Fruit fly (Drosophila melanogaster) whole organism, embryonic: ENCODE results near the gene CG31898.

Experiments used
- BEAF-32 ChIP-seq: fragments of 200-800 bp; sonication (Bioruptor generic); optimal IDR thresholded peaks from 3 replicates; lab custom pipeline; 2017; ENCODE audit warnings: missing biosample characterization, missing genetic modification characterization, mild to moderate bottlenecking, moderate library complexity, missing genetic modification reagents
- BtbVII ChIP-seq: fragments of 200-800 bp; sonication (Bioruptor generic); optimal IDR thresholded peaks from 3 replicates; lab custom pipeline; 2017; ENCODE audit warnings: missing biosample characterization, mild to moderate bottlenecking, missing genetic modification characterization
- CG10267 ChIP-seq: fragments of 200-800 bp; sonication (Bioruptor generic); optimal IDR thresholded peaks from 2 replicates; lab custom pipeline; 2018; ENCODE audit warnings: missing biosample characterization, mild to moderate bottlenecking, missing genetic modification characterization, moderate library complexity
- CG11504 ChIP-seq: fragments of 200-800 bp; sonication (Bioruptor generic); optimal IDR thresholded peaks from 3 replicates; lab custom pipeline; 2019; ENCODE audit warnings: missing biosample characterization, mild to moderate bottlenecking, missing genetic modification characterization, moderate library complexity
- CG11560 ChIP-seq: fragments of 200-800 bp; sonication (Bioruptor generic); IDR thresholded peaks from 3 replicates; pipeline ENCODE4 v1.3.6; 2022; ENCODE audit warnings: missing biosample characterization, missing genetic modification characterization
- CG12155 ChIP-seq: fragments of 200-800 bp; sonication (Bioruptor generic); optimal IDR thresholded peaks from 3 replicates; lab custom pipeline; 2016; ENCODE audit warnings: missing biosample characterization, missing genetic modification characterization
- CG12299 ChIP-seq: fragments of 200-800 bp; sonication (Bioruptor generic); optimal IDR thresholded peaks from 2 replicates; lab custom pipeline; 2018; ENCODE audit warnings: missing biosample characterization, mild to moderate bottlenecking, missing genetic modification characterization
- CG16813 ChIP-seq: fragments of 200-800 bp; sonication (Bioruptor generic); IDR thresholded peaks from 3 replicates; pipeline ENCODE4 v1.3.6; 2022; ENCODE audit warnings: missing biosample characterization, missing genetic modification characterization; ENCODE audit not compliant: partially characterized antibody
- CG1832 ChIP-seq: fragments of 200-800 bp; sonication (Bioruptor generic); optimal IDR thresholded peaks from 2 replicates; lab custom pipeline; 2017; ENCODE audit warnings: missing biosample characterization, mild to moderate bottlenecking, missing genetic modification characterization, inconsistent platforms
- CG18599 ChIP-seq: fragments of 200-800 bp; sonication (Bioruptor generic); optimal IDR thresholded peaks from 3 replicates; lab custom pipeline; 2017; ENCODE audit warnings: missing biosample characterization, missing genetic modification characterization, mild to moderate bottlenecking, moderate library complexity, missing genetic modification reagents
- CG18764 ChIP-seq: fragments of 200-800 bp; sonication (Bioruptor generic); optimal IDR thresholded peaks from 3 replicates; lab custom pipeline; 2016; ENCODE audit warnings: missing biosample characterization, missing genetic modification characterization
- CG2889 ChIP-seq: fragments of 200-800 bp; sonication (Bioruptor generic); IDR thresholded peaks from 3 replicates; pipeline ENCODE4 v1.3.6; 2022; ENCODE audit warnings: missing biosample characterization, missing genetic modification characterization
- CG31388 ChIP-seq: fragments of 200-800 bp; sonication (Bioruptor generic); optimal IDR thresholded peaks from 2 replicates; lab custom pipeline; 2016; ENCODE audit warnings: missing biosample characterization, missing genetic modification characterization
- CG4282 ChIP-seq: fragments of 200-800 bp; sonication (Bioruptor generic); optimal IDR thresholded peaks from 2 replicates; lab custom pipeline; 2016; ENCODE audit warnings: missing biosample characterization, missing genetic modification characterization
- CG4617 ChIP-seq: fragments of 200-800 bp; sonication (Bioruptor generic); optimal IDR thresholded peaks from 3 replicates; lab custom pipeline; 2016; ENCODE audit warnings: missing biosample characterization, missing genetic modification characterization, borderline replicate concordance
- CG4707 ChIP-seq: fragments of 200-800 bp; sonication (Bioruptor generic); optimal IDR thresholded peaks from 2 replicates; lab custom pipeline; 2018; ENCODE audit warnings: missing biosample characterization, mild to moderate bottlenecking, missing genetic modification characterization, moderate library complexity
- CG6254 ChIP-seq: fragments of 200-800 bp; sonication (Bioruptor generic); optimal IDR thresholded peaks from 3 replicates; lab custom pipeline; 2017; ENCODE audit warnings: mild to moderate bottlenecking, missing biosample characterization, missing genetic modification reagents, missing genetic modification characterization
- CG6765 ChIP-seq: fragments of 200-800 bp; sonication (Bioruptor generic); optimal IDR thresholded peaks from 3 replicates; lab custom pipeline; 2017; ENCODE audit warnings: missing biosample characterization, mild to moderate bottlenecking, missing genetic modification characterization
- CG7357 ChIP-seq: fragments of 200-800 bp; sonication (Bioruptor generic); IDR thresholded peaks from 3 replicates; pipeline ENCODE4 v1.3.6; 2022; ENCODE audit warnings: missing biosample characterization, missing genetic modification characterization
- CG9609 ChIP-seq: fragments of 200-800 bp; sonication (Bioruptor generic); optimal IDR thresholded peaks from 3 replicates; lab custom pipeline; 2016; ENCODE audit warnings: missing biosample characterization, missing genetic modification characterization
- E2f1 ChIP-seq: fragments of 200-800 bp; sonication (Bioruptor generic); IDR thresholded peaks from 2 replicates; pipeline ENCODE4 v1.3.6; 2022; ENCODE audit warnings: missing biosample characterization, missing genetic modification characterization
- Fer1 ChIP-seq: fragments of 200-800 bp; sonication (Bioruptor generic); optimal IDR thresholded peaks from 2 replicates; lab custom pipeline; 2017; ENCODE audit warnings: missing biosample characterization, mild to moderate bottlenecking, missing genetic modification characterization
- Fer3 ChIP-seq: fragments of 200-800 bp; sonication (Bioruptor generic); optimal IDR thresholded peaks from 2 replicates; lab custom pipeline; 2018; ENCODE audit warnings: missing biosample characterization, mild to moderate bottlenecking, missing genetic modification characterization, moderate library complexity
- GATAe ChIP-seq: fragments of 200-800 bp; sonication (Bioruptor generic); conservative IDR thresholded peaks from 2 replicates; pipeline ENCODE4 v1.3.6; 2022; ENCODE audit warnings: missing biosample characterization, missing genetic modification characterization
- MBD-R2 ChIP-seq: fragments of 200-800 bp; sonication (Bioruptor generic); IDR thresholded peaks from 2 replicates; pipeline ENCODE4 v1.3.6; 2022; ENCODE audit warnings: missing biosample characterization, missing genetic modification characterization
- Oli ChIP-seq: fragments of 200-800 bp; sonication (Bioruptor generic); optimal IDR thresholded peaks from 2 replicates; lab custom pipeline; 2018; ENCODE audit warnings: missing biosample characterization, mild to moderate bottlenecking, missing genetic modification characterization, moderate library complexity
- Opbp ChIP-seq: fragments of 200-800 bp; sonication (Bioruptor generic); IDR thresholded peaks from 3 replicates; pipeline ENCODE4 v1.3.6; 2022; ENCODE audit warnings: missing biosample characterization, missing genetic modification characterization; ENCODE audit not compliant: partially characterized antibody
- Sox102F ChIP-seq: fragments of 200-800 bp; sonication (Bioruptor generic); optimal IDR thresholded peaks from 2 replicates; lab custom pipeline; 2018; ENCODE audit warnings: missing biosample characterization, mild to moderate bottlenecking, missing genetic modification characterization, moderate library complexity
- Sry-β ChIP-seq: fragments of 200-800 bp; sonication (Bioruptor generic); optimal IDR thresholded peaks from 2 replicates; lab custom pipeline; 2018; ENCODE audit warnings: missing biosample characterization, mild to moderate bottlenecking, missing genetic modification characterization, moderate library complexity
- abd-A ChIP-seq: fragments of 200-800 bp; sonication (Bioruptor generic); optimal IDR thresholded peaks from 3 replicates; lab custom pipeline; 2019; ENCODE audit warnings: missing biosample characterization, mild to moderate bottlenecking, missing genetic modification characterization, moderate library complexity
- dmrt11E ChIP-seq: fragments of 200-800 bp; sonication (Bioruptor generic); optimal IDR thresholded peaks from 3 replicates; lab custom pipeline; 2018; ENCODE audit warnings: missing biosample characterization, mild to moderate bottlenecking, missing genetic modification characterization, moderate library complexity
- grau ChIP-seq: fragments of 200-800 bp; optimal IDR thresholded peaks from 3 replicates; lab custom pipeline; 2019; ENCODE audit warnings: missing biosample characterization, mild to moderate bottlenecking, missing genetic modification characterization, moderate library complexity
- jumu ChIP-seq: fragments of 200-800 bp; sonication (Bioruptor generic); optimal IDR thresholded peaks from 3 replicates; lab custom pipeline; 2016; ENCODE audit warnings: missing biosample characterization, missing genetic modification characterization
- kah ChIP-seq: fragments of 200-800 bp; sonication (Bioruptor generic); optimal IDR thresholded peaks from 2 replicates; lab custom pipeline; 2018; ENCODE audit warnings: missing biosample characterization, mild to moderate bottlenecking, missing genetic modification characterization
- klu ChIP-seq: fragments of 200-800 bp; sonication (Bioruptor generic); IDR thresholded peaks from 2 replicates; pipeline ENCODE4 v1.3.6; 2022; ENCODE audit warnings: missing biosample characterization, missing genetic modification characterization
- mam ChIP-seq: fragments of 200-800 bp; sonication (Bioruptor generic); optimal IDR thresholded peaks from 3 replicates; lab custom pipeline; 2016; ENCODE audit warnings: missing biosample characterization, missing genetic modification characterization
- mirr ChIP-seq: fragments of 200-800 bp; sonication (Bioruptor generic); optimal IDR thresholded peaks from 3 replicates; lab custom pipeline; 2018; ENCODE audit warnings: missing biosample characterization, mild to moderate bottlenecking, missing genetic modification characterization
- mld ChIP-seq: fragments of 200-800 bp; sonication (Bioruptor generic); IDR thresholded peaks from 3 replicates; pipeline ENCODE4 v1.3.6; 2022; ENCODE audit warnings: missing biosample characterization, missing genetic modification characterization; ENCODE audit not compliant: partially characterized antibody
- nerfin-1 ChIP-seq: fragments of 200-800 bp; sonication (Bioruptor generic); optimal IDR thresholded peaks from 3 replicates; lab custom pipeline; 2019; ENCODE audit warnings: missing biosample characterization, mild to moderate bottlenecking, missing genetic modification characterization, moderate library complexity
- nerfin-2 ChIP-seq: fragments of 200-800 bp; sonication (Bioruptor generic); IDR thresholded peaks from 2 replicates; pipeline ENCODE4 v1.3.6; 2022; ENCODE audit warnings: missing biosample characterization, missing genetic modification characterization; ENCODE audit not compliant: partially characterized antibody
- oc ChIP-seq: fragments of 200-800 bp; sonication (Bioruptor generic); optimal IDR thresholded peaks from 2 replicates; lab custom pipeline; 2018; ENCODE audit warnings: missing biosample characterization, mild to moderate bottlenecking, missing genetic modification characterization, moderate library complexity
- sisA ChIP-seq: fragments of 200-800 bp; sonication (Bioruptor generic); IDR thresholded peaks from 2 replicates; pipeline ENCODE4 v1.3.6; 2022; ENCODE audit warnings: missing biosample characterization, missing genetic modification characterization
- sob ChIP-seq: fragments of 200-800 bp; sonication (Bioruptor generic); IDR thresholded peaks from 2 replicates; pipeline ENCODE4 v1.3.6; 2022; ENCODE audit warnings: missing biosample characterization, missing genetic modification characterization
- tx ChIP-seq: fragments of 200-800 bp; sonication (Bioruptor generic); optimal IDR thresholded peaks from 2 replicates; lab custom pipeline; 2016; ENCODE audit warnings: missing biosample characterization, missing genetic modification characterization
- unc-4 ChIP-seq: fragments of 200-800 bp; sonication (Bioruptor generic); IDR thresholded peaks from 2 replicates; pipeline ENCODE4 v1.3.6; 2022; ENCODE audit warnings: missing biosample characterization, missing genetic modification characterization; ENCODE audit not compliant: partially characterized antibody
- wek ChIP-seq: fragments of 200-800 bp; sonication (Bioruptor generic); optimal IDR thresholded peaks from 3 replicates; lab custom pipeline; 2018; ENCODE audit warnings: missing biosample characterization, mild to moderate bottlenecking, missing genetic modification characterization, moderate library complexity
- zfh1 ChIP-seq: fragments of 200-800 bp; sonication (Bioruptor generic); IDR thresholded peaks from 3 replicates; pipeline ENCODE4 v1.3.6; 2022; ENCODE audit warnings: missing biosample characterization, missing genetic modification characterization
- zfh2 ChIP-seq: fragments of 200-800 bp; sonication (Bioruptor generic); optimal IDR thresholded peaks from 2 replicates; lab custom pipeline; 2016; ENCODE audit warnings: missing biosample characterization, missing genetic modification characterization

The CG31898 gene

DNA sequence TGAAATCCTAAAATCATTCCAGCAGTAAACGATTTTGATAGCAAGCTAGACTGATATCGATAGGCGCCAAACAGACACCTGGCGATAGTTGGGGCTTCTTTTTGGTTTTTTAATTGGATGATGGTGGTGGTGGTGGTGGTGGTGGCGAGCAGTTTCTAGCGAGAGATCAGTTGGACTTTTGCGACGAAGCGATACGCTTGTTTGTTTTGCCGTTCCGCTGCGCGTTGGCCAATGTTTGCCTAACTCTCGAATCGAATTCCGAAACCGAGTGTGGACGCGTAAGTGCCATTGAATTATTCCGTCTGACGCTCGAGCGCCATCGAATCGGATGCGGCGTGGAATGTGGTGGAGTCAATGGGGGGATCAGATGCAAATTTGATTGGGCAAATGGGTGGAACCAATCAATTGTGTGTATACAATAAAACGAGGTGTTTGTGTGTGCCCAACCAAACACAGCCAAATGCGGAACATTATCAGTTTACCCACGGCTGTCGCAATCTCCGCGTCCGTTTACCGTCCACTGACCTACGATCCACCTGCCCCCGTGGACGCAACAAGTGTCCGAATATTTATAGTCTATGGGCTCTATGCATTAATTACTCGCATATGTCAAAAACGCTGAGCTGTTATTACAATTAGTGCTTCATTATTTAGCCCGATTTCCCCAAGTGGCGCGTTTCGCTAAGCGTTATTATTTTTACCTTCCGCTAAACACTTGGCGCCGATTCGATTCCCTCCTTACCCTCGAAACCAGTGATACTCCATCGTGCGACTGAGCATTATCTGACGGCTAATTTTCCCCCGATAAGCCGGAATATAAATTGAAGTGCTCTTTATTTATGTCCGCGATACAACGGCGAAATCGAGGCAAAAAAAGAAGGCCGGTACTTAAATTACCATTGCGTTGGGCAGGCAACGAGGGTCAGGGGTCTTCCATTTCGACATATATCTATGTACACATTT is 29.6 kb upstream of the CG31898 start, which contains the start of gene CG17292 (continued):
- TF ChIP-seq Fer1 (GFP tag; lab: Kevin White, UChicago), result peak; percentile 74
- peak; percentile 16 for TF ChIP-seq CG10267
- TF ChIP-seq oc, result peak; percentile 70
- TF ChIP-seq CG4707, result no peak
- TF ChIP-seq Oli, result no peak
- TF ChIP-seq CG9609 (GFP tag; lab: Kevin White, UChicago), result no peak
- TF ChIP-seq tx (GFP tag; lab: Kevin White, UChicago), result no peak
- TF ChIP-seq zfh2 (GFP tag; lab: Kevin White, UChicago), result peak; percentile 1
- TF ChIP-seq CG18599, result peak; percentile 56
- peak; percentile 58 for TF ChIP-seq BtbVII (GFP tag; lab: Kevin White, UChicago)
- TF ChIP-seq kah (GFP tag; lab: Kevin White, UChicago), result peak; percentile 86
- TF ChIP-seq CG4617, result peak; percentile 23
- TF ChIP-seq CG4282, result peak; percentile 39
- TF ChIP-seq CG6254, result peak; percentile 10
- 0 out of 3 replicates have a peak, but pooled peaks have one; percentile 27 for TF ChIP-seq CG7357 (GFP tag; lab: Robert Waterston, UW)
- no peak for TF ChIP-seq CG1832 (GFP tag; lab: Kevin White, UChicago)
- TF ChIP-seq CG6765 (GFP tag; lab: Kevin White, UChicago), result peak; percentile 29
- TF ChIP-seq unc-4 (GFP tag; lab: Robert Waterston, UW), result peak; percentile 89
- peak; percentile 86 for TF ChIP-seq sob (GFP tag; lab: Robert Waterston, UW)
- TF ChIP-seq sisA (GFP tag; lab: Robert Waterston, UW), result peak; percentile 37
- TF ChIP-seq mld (GFP tag; lab: Robert Waterston, UW), result peak; percentile 79; the same call in 2 of the 3 replicates
- TF ChIP-seq mam, result peak; percentile 3
- no peak for TF ChIP-seq CG11560 (tag; lab: Robert Waterston, UW)
- peak; percentile 49; the same call in 1 of the 3 replicates for TF ChIP-seq zfh1 (GFP tag; lab: Robert Waterston, UW)
- peak; percentile 64 for TF ChIP-seq wek (GFP tag; lab: Kevin White, UChicago)
- TF ChIP-seq BEAF-32 (GFP tag; lab: Kevin White, UChicago), result peak; percentile 82
- no peak for TF ChIP-seq Sry-β
- TF ChIP-seq jumu, result no peak
- peak; percentile 67 for TF ChIP-seq MBD-R2 (GFP tag; lab: Robert Waterston, UW)
- peak; percentile 95 for TF ChIP-seq Opbp (GFP tag; lab: Robert Waterston, UW)
- no peak for TF ChIP-seq CG31388 (GFP tag; lab: Kevin White, UChicago)
- peak; percentile 80 for TF ChIP-seq CG16813 (GFP tag; lab: Robert Waterston, UW)
- TF ChIP-seq CG12155 (GFP tag; lab: Kevin White, UChicago), result peak; percentile 99
- peak; percentile 39 for TF ChIP-seq grau (tag; lab: Kevin White, UChicago)
- peak; percentile 41; the same call in 1 of the 2 replicates for TF ChIP-seq E2f1

DNA sequence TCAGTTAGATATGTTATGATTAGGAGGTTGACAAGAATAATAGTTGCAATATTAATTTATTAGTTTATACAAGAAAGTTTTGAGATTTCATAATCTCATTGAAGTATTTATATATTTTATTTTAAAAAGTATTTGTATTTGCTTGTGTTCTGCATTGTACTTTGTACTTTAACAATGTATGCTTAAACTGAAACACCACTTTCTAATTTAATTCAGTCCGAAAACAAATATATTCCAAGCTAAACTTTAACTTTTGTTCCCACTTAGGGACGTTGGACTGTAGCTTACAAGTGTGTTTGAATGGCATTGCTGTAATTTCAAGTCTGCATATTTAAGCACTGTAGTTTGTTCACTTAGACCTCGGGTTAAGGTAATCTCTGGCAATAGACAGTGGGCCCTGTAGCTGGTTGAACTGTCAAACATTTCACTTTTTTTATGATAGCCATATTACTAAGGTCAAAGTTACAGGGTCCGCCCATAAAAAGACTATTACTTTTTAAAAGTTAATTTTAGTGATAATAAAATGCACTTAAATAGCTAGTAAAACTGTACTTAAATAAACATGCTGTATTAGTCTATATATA is 28.8 kb upstream of the CG31898 start:
- TF ChIP-seq nerfin-1 (tag; lab: Kevin White, UChicago) (peak; percentile 0), CG12299 (no peak), CG11504 (tag; lab: Kevin White, UChicago) (peak; percentile 48), nerfin-2 (GFP tag; lab: Robert Waterston, UW) (no peak), klu (GFP tag; lab: Robert Waterston, UW) (no peak), CG18764 (GFP tag; lab: Kevin White, UChicago) (no peak), CG2889 (no peak), Fer3 (no peak), Sox102F (GFP tag; lab: Kevin White, UChicago) (peak; percentile 23), abd-A (tag; lab: Kevin White, UChicago) (no peak), mirr (GFP tag; lab: Kevin White, UChicago) (no peak), GATAe (GFP tag; lab: Robert Waterston, UW) (no peak), dmrt11E (tag; lab: Kevin White, UChicago) (no peak)
